Worm (Caenorhabditis elegans): Measurements from ENCODE around the gene K01D12.1.

DNA sequence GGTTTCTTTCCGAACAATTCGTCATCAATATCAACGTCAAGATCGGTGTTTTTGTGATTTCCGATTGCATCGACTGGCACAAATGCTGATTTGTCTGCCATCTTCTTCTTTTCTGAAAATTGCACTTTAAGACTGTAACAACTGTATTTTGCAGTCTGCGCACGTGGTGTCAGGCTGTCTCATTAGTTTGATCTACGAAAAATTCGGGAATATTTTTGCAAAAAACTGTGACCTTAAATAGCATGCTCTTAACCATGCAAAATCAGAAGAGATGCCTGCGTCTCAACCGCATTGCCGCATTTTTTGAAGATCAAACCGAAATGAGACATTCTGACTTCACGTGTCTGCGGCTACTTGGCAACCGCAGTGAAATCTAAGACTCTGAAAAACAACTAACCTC, 24.0 kb downstream of the K01D12.1 start, which contains the start of gene K01D12.7:
- TF ChIP-seq flt-1 (GFP tag; IDR thresholded peaks at IDR 0.05): no peak
- no peak for TF ChIP-seq tab-1 (GFP tag; IDR thresholded peaks at IDR 0.05)
- TF ChIP-seq T22C8.4 (GFP tag; IDR thresholded peaks at IDR 0.05): no peak
- no peak for TF ChIP-seq klf-2 (GFP tag; conservative IDR thresholded peaks at IDR 0.05)
- no peak for TF ChIP-seq med-1 (GFP tag; optimal IDR thresholded peaks at IDR 0.05; ENCODE audit: insufficient read depth)
- no peak for TF ChIP-seq ref-1 (GFP tag; conservative IDR thresholded peaks at IDR 0.05)
- no peak for TF ChIP-seq ztf-29 (GFP tag; IDR thresholded peaks at IDR 0.05)
- no peak for TF ChIP-seq cog-1 (tag; optimal IDR thresholded peaks at IDR 0.05)
- no peak for TF ChIP-seq ztf-23 (GFP tag; IDR thresholded peaks at IDR 0.05)
